Worm (Caenorhabditis elegans) whole organism, midembryonic: ENCODE measurements around the gene C31H1.1.

ENCODE experiments used
- T22C8.4 ChIP-seq: fragments of 200-800 bp; sonication (Bioruptor generic); IDR thresholded peaks from 2 replicates; pipeline ENCODE4 v1.3.6; 2022; ENCODE audit warnings: missing genetic modification characterization, missing compliant biosample characterization
- cog-1 ChIP-seq: sonication (generic microtip); optimal IDR thresholded peaks from 2 replicates; lab custom pipeline; 2016; ENCODE audit warnings: missing genetic modification characterization, missing compliant biosample characterization
- flt-1 ChIP-seq: fragments of 200-800 bp; sonication (Bioruptor generic); IDR thresholded peaks from 2 replicates; pipeline ENCODE4 v1.3.6; 2022; ENCODE audit warnings: missing genetic modification characterization, missing compliant biosample characterization
- klf-2 ChIP-seq: fragments of 200-800 bp; sonication (Bioruptor generic); conservative IDR thresholded peaks from 2 replicates; pipeline ENCODE4 v1.3.6; 2022; ENCODE audit warnings: missing genetic modification reagents, missing genetic modification characterization, missing compliant biosample characterization
- med-1 ChIP-seq: sonication (generic microtip); optimal IDR thresholded peaks from 2 replicates; lab custom pipeline; 2017; ENCODE audit warnings: missing genetic modification characterization, mild to moderate bottlenecking, missing compliant biosample characterization, antibody characterized with exemption, missing genetic modification reagents; ENCODE audit not compliant: insufficient read depth
- ref-1 ChIP-seq: fragments of 200-800 bp; sonication (Bioruptor generic); conservative IDR thresholded peaks from 2 replicates; pipeline ENCODE4 v1.3.6; 2022; ENCODE audit warnings: missing genetic modification reagents, missing genetic modification characterization, missing compliant biosample characterization
- tab-1 ChIP-seq: fragments of 200-800 bp; sonication (Bioruptor generic); IDR thresholded peaks from 2 replicates; pipeline ENCODE4 v1.3.6; 2022; ENCODE audit warnings: missing genetic modification characterization, missing compliant biosample characterization
- ztf-23 ChIP-seq: fragments of 200-800 bp; sonication (Bioruptor generic); IDR thresholded peaks from 2 replicates; pipeline ENCODE4 v1.3.6; 2022; ENCODE audit warnings: missing genetic modification reagents, missing genetic modification characterization, missing compliant biosample characterization
- ztf-29 ChIP-seq: fragments of 200-800 bp; sonication (Bioruptor generic); IDR thresholded peaks from 2 replicates; pipeline ENCODE4 v1.3.6; 2022; ENCODE audit warnings: missing genetic modification reagents, missing genetic modification characterization, missing compliant biosample characterization

Gene C31H1.1

DNA sequence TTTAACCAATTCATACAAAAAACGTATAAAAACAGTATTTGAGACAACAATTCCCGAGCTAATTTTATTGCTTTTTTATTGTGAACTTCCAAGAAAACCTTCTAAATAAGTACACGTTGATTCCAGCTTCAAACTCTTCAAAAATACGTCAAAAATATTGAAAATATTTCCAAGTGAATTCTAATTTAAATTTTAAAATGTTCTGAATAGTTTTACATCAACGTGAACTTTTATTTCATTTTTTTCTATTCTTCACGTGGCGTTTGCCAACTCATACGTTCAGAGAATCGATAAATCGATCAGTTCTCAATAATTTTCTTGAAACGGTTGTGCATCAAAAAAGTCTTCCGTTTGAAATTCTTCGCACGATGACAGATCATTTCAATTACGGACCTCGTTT is at the start of gene C31H1.1:
Gene C31H1.1 (plus strand): TSS at position 301 of the 400 bp plus-strand sequence.
- TF ChIP-seq cog-1: no peak
- no peak for TF ChIP-seq med-1
- no peak for TF ChIP-seq T22C8.4 (GFP tag; lab: Robert Waterston, UW)
- no peak for TF ChIP-seq ztf-29 (GFP tag; lab: Robert Waterston, UW)
- no peak for TF ChIP-seq ref-1 (GFP tag; lab: Robert Waterston, UW)
- no peak for TF ChIP-seq ztf-23 (GFP tag; lab: Robert Waterston, UW)
- TF ChIP-seq flt-1: no peak
- TF ChIP-seq tab-1 (GFP tag; lab: Robert Waterston, UW): no peak
- no peak for TF ChIP-seq klf-2 (GFP tag; lab: Robert Waterston, UW)

- TF ChIP-seq T22C8.4 (GFP tag; lab: Robert Waterston, UW): no peak
- TF ChIP-seq ref-1 (GFP tag; lab: Robert Waterston, UW): no peak
- TF ChIP-seq med-1: no peak
- TF ChIP-seq cog-1: no peak
- no peak for TF ChIP-seq klf-2 (GFP tag; lab: Robert Waterston, UW)
- TF ChIP-seq flt-1: no peak
- TF ChIP-seq ztf-29 (GFP tag; lab: Robert Waterston, UW): no peak
- no peak for TF ChIP-seq tab-1 (GFP tag; lab: Robert Waterston, UW)
- TF ChIP-seq ztf-23 (GFP tag; lab: Robert Waterston, UW): no peak
Measured at ce11 chrIV:5749874-5750273, 47.4 kb upstream of the C31H1.1 start.

ce11 chrIV:5751997-5752396 is 45.3 kb upstream of the C31H1.1 start:
- TF ChIP-seq T22C8.4 (GFP tag; lab: Robert Waterston, UW): no peak
- TF ChIP-seq med-1: no peak
- TF ChIP-seq tab-1 (GFP tag; lab: Robert Waterston, UW): no peak
- TF ChIP-seq ztf-29 (GFP tag; lab: Robert Waterston, UW): no peak
- TF ChIP-seq flt-1: no peak
- no peak for TF ChIP-seq ref-1 (GFP tag; lab: Robert Waterston, UW)
- TF ChIP-seq cog-1: no peak
- TF ChIP-seq ztf-23 (GFP tag; lab: Robert Waterston, UW): no peak
- no peak for TF ChIP-seq klf-2 (GFP tag; lab: Robert Waterston, UW)

DNA sequence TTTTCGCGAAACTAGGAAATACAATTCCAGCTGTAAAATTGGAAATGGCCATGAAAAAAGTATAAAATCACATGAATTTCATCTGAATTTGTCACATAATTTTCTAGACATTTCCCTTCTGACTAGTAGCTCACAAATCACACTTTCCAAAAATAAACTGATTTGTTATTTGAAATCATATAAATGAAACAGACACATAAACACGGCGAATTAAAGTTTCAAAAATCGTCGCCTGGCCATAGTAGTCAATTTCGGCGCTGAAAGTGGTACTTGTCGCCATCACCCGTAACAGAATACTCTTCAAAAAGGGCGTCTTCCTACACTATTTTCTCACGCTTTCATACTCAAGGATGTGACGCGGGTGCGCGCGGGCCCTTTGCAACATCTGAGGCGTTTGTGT is 44.5 kb upstream of the C31H1.1 start:
- TF ChIP-seq ref-1 (GFP tag; lab: Robert Waterston, UW): no peak

ce11 chrIV:5753253-5753652 is 44.0 kb upstream of the C31H1.1 start:
- TF ChIP-seq flt-1 (0 out of 2 replicates have a peak, but pooled peaks have one; percentile 30), cog-1 (peak; percentile 31), klf-2 (GFP tag; lab: Robert Waterston, UW) (no peak), med-1 (no peak), T22C8.4 (GFP tag; lab: Robert Waterston, UW) (no peak)

- TF ChIP-seq ztf-23 (GFP tag; lab: Robert Waterston, UW) (no peak), T22C8.4 (GFP tag; lab: Robert Waterston, UW) (no peak), med-1 (no peak), ref-1 (GFP tag; lab: Robert Waterston, UW) (no peak), ztf-29 (GFP tag; lab: Robert Waterston, UW) (no peak), flt-1 (no peak), klf-2 (GFP tag; lab: Robert Waterston, UW) (no peak), cog-1 (no peak), tab-1 (GFP tag; lab: Robert Waterston, UW) (no peak)
Measured at ce11 chrIV:5753954-5754543, 43.2 kb upstream of the C31H1.1 start.

ce11 chrIV:5754821-5755220 is 42.4 kb upstream of the C31H1.1 start:
- no peak for TF ChIP-seq tab-1 (GFP tag; lab: Robert Waterston, UW)
- no peak for TF ChIP-seq ztf-29 (GFP tag; lab: Robert Waterston, UW)
- no peak for TF ChIP-seq ztf-23 (GFP tag; lab: Robert Waterston, UW)
- no peak for TF ChIP-seq klf-2 (GFP tag; lab: Robert Waterston, UW)
- TF ChIP-seq cog-1: no peak
- no peak for TF ChIP-seq med-1
- no peak for TF ChIP-seq T22C8.4 (GFP tag; lab: Robert Waterston, UW)
- no peak for TF ChIP-seq ref-1 (GFP tag; lab: Robert Waterston, UW)
- no peak for TF ChIP-seq flt-1

DNA sequence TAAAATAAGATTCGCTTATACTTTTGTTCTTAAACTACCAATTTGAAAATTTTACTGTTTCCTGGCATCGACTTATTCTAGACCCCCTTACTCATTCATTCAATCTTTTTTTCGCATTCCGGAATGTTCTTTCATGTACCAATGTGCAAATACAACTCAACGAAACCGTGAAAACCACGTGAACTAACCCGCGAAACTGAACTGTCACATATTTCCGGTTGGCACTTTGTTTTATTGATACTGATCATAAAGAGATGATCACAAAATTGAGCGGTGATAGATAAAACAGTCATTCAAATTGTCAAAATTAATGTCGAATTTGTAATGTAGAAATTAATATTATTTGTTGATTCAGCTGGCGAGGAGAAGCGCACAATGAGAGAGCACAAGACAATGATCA is 41.3 kb upstream of the C31H1.1 start:
- no peak for TF ChIP-seq med-1
- no peak for TF ChIP-seq ztf-29 (GFP tag; lab: Robert Waterston, UW)
- no peak for TF ChIP-seq ztf-23 (GFP tag; lab: Robert Waterston, UW)
- no peak for TF ChIP-seq ref-1 (GFP tag; lab: Robert Waterston, UW)
- TF ChIP-seq klf-2 (GFP tag; lab: Robert Waterston, UW): no peak
- TF ChIP-seq tab-1 (GFP tag; lab: Robert Waterston, UW): no peak
- TF ChIP-seq cog-1: no peak
- TF ChIP-seq flt-1: no peak
- TF ChIP-seq T22C8.4 (GFP tag; lab: Robert Waterston, UW): no peak

ce11 chrIV:5757762-5758161 is 39.5 kb upstream of the C31H1.1 start, which contains the start of gene nhr-46:
nhr-46 (minus strand) TSS chrIV:5757862.
- TF ChIP-seq med-1: no peak
- TF ChIP-seq cog-1: no peak
- TF ChIP-seq ztf-29 (GFP tag; lab: Robert Waterston, UW): no peak
- no peak for TF ChIP-seq tab-1 (GFP tag; lab: Robert Waterston, UW)
- TF ChIP-seq flt-1: no peak
- no peak for TF ChIP-seq klf-2 (GFP tag; lab: Robert Waterston, UW)
- no peak for TF ChIP-seq T22C8.4 (GFP tag; lab: Robert Waterston, UW)
- no peak for TF ChIP-seq ref-1 (GFP tag; lab: Robert Waterston, UW)
- no peak for TF ChIP-seq ztf-23 (GFP tag; lab: Robert Waterston, UW)

DNA sequence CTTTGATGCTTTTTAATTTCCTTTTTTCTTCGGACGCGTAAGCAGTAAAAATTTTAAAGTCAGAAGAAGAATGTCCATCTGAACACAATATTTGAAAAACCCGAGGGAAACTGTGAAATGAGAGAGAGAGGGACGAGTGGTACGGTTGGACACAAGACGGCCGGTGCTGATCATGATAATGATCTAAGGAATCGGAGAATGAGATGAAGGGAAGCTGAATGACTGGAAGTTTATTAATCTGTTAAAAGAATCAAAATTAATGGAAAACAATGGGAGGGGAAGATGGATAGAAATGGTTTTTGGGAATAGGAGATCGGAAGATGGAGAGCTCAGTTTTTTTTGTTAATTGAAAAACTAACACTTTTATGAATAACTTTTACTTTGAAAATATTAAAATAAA is 38.6 kb upstream of the C31H1.1 start:
- TF ChIP-seq med-1: no peak
- TF ChIP-seq klf-2 (GFP tag; lab: Robert Waterston, UW): no peak
- no peak for TF ChIP-seq ztf-23 (GFP tag; lab: Robert Waterston, UW)
- no peak for TF ChIP-seq flt-1
